Worm (Caenorhabditis elegans) whole organism, L3 larva: Measurements from ENCODE around the gene F36H9.1.

Experiments used
- ama-1 ChIP-seq: fragments of 150-350 bp; optimal IDR thresholded peaks from 2 replicates; lab custom pipeline; 2018
- mml-1 ChIP-seq: fragments of 150-350 bp; sonication (generic microtip); optimal IDR thresholded peaks from 3 replicates; lab custom pipeline; 2014; ENCODE audit warnings: missing biosample characterization, missing genetic modification characterization
- nhr-76 ChIP-seq: fragments of 150-350 bp; sonication (generic microtip); optimal IDR thresholded peaks from 5 replicates; lab custom pipeline; 2014; ENCODE audit warnings: missing biosample characterization, missing genetic modification characterization
- unc-39 ChIP-seq: sonication (generic microtip); optimal IDR thresholded peaks from 4 replicates; lab custom pipeline; 2017; ENCODE audit warnings: missing biosample characterization, missing genetic modification characterization
- unc-62 ChIP-seq: fragments of 150-350 bp; sonication (generic microtip); optimal IDR thresholded peaks from 4 replicates; lab custom pipeline; 2014; ENCODE audit warnings: missing biosample characterization, missing genetic modification reagents, missing genetic modification characterization

DNA sequence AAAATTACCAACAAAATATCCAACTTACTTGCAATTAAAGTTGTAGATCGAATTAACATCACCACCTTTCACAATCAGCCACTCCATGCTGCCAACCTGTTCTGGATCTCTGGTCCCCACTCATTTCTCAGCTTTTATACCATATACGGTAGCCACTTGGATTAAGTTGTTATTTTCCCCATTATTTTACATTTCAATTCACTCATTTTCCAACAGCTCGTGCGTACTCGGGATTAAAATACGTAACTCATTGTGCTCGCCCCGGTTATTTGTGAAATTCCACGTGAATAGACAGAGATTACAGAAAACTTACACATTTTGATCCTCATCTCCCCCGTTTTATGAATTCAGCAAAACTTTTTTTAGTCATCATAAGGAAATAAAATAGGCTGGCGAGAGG lies 8.7 kb downstream of the F36H9.1 start, which contains the start of gene srt-41:
- no peak for TF ChIP-seq unc-39 (tag; lab: Kevin White, UChicago)
- no peak for TF ChIP-seq ama-1 (lab: Kevin White, UChicago)
- no peak for TF ChIP-seq unc-62 (GFP tag; lab: Kevin White, UChicago)
- TF ChIP-seq mml-1 (tag; lab: Kevin White, UChicago), result no peak
- no peak for TF ChIP-seq nhr-76 (tag; lab: Kevin White, UChicago)
